Fruit fly (Drosophila melanogaster): ENCODE data around the gene nSMase.

nSMase gene

DNA sequence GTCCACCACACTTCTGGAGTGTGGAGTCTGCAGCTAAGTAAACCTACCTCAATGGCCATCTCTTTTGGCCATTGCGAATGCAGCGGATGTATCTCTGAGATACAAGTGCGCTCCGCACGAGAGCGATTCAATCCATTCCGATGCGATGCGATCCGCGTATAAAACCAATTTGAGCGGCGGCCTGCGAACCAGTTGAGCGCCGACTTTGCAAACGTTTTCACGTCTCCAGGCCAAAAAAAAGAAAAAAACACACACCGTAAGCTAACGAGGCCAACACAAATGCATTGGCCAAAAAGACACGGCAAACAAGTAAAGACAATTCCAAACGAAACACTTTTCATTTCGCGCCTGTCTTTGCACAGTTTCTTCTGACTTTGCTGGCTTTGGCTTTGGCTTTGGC is 38.7 kb downstream of the nSMase start, which contains the start of gene ckd:
Gene ckd, plus strand, starts transcription at position 189 of the 400 bp plus-strand sequence.
- TF ChIP-seq CG6276 (GFP tag; optimal IDR thresholded peaks at IDR 0.05) (no peak), CG3032 (tag; optimal IDR thresholded peaks at IDR 0.05) (no peak), topi (GFP tag; optimal IDR thresholded peaks at IDR 0.05) (no peak), Met (GFP tag; optimal IDR thresholded peaks at IDR 0.05) (no peak), vri (GFP tag; optimal IDR thresholded peaks at IDR 0.05) (no peak), achi (GFP tag; optimal IDR thresholded peaks at IDR 0.05) (no peak), salr (GFP tag; optimal IDR thresholded peaks at IDR 0.05) (no peak), CG8319 (GFP tag; optimal IDR thresholded peaks at IDR 0.05) (no peak), CG10631 (GFP tag; optimal IDR thresholded peaks at IDR 0.05) (no peak), svp (GFP tag) (no peak), CG9139 (GFP tag; optimal IDR thresholded peaks at IDR 0.05) (no peak), CG3919 (GFP tag; optimal IDR thresholded peaks at IDR 0.05) (no peak), fd59A (GFP tag; optimal IDR thresholded peaks at IDR 0.05) (no peak), CG16779 (tag; optimal IDR thresholded peaks at IDR 0.05) (no peak), Eip78C (GFP tag) (peak; percentile 62), Sox102F (GFP tag; optimal IDR thresholded peaks at IDR 0.05) (no peak), fkh (GFP tag; optimal IDR thresholded peaks at IDR 0.05) (no peak), esn (GFP tag; optimal IDR thresholded peaks at IDR 0.05) (no peak), Eip75B (GFP tag; optimal IDR thresholded peaks at IDR 0.05) (peak; percentile 56), Ets96B (tag; optimal IDR thresholded peaks at IDR 0.05) (no peak), CG7368 (GFP tag; optimal IDR thresholded peaks at IDR 0.05) (no peak), Eip93F (GFP tag; optimal IDR thresholded peaks at IDR 0.05) (no peak), Smox (GFP tag; optimal IDR thresholded peaks at IDR 0.05) (no peak), cyc (GFP tag; optimal IDR thresholded peaks at IDR 0.05) (no peak), dac (GFP tag; optimal IDR thresholded peaks at IDR 0.05) (no peak), Blimp-1 (GFP tag; optimal IDR thresholded peaks at IDR 0.05) (peak; percentile 77), CG8632 (GFP tag; optimal IDR thresholded peaks at IDR 0.05) (no peak), CG11902 (GFP tag; optimal IDR thresholded peaks at IDR 0.05) (no peak), fd85E (GFP tag; optimal IDR thresholded peaks at IDR 0.05) (no peak), CG4318 (GFP tag; optimal IDR thresholded peaks at IDR 0.05) (no peak), CG6854 (GFP tag; optimal IDR thresholded peaks at IDR 0.05) (peak; percentile 54), CG10669 (GFP tag; optimal IDR thresholded peaks at IDR 0.05) (no peak), CG6808 (GFP tag; optimal IDR thresholded peaks at IDR 0.05) (no peak), acj6 (GFP tag; optimal IDR thresholded peaks at IDR 0.05) (no peak), Hr38 (GFP tag; optimal IDR thresholded peaks at IDR 0.05) (no peak), CG8119 (GFP tag; IDR thresholded peaks at IDR 0.05) (no peak; the same call in 2 of the 3 replicates), Hr4 (GFP tag; optimal IDR thresholded peaks at IDR 0.05) (no peak), OdsH (GFP tag; optimal IDR thresholded peaks at IDR 0.05) (no peak), pdm3 (GFP tag; optimal IDR thresholded peaks at IDR 0.05) (no peak), Lpt (GFP tag; optimal IDR thresholded peaks at IDR 0.05) (peak; percentile 6), Ets21C (GFP tag; optimal IDR thresholded peaks at IDR 0.05) (no peak), CG6163 (GFP tag; IDR thresholded peaks at IDR 0.05) (no peak), Hr39 (GFP tag; optimal IDR thresholded peaks at IDR 0.05) (no peak), CG6792 (GFP tag; optimal IDR thresholded peaks at IDR 0.05) (no peak), net (GFP tag; optimal IDR thresholded peaks at IDR 0.05) (no peak), Sox14 (GFP tag; optimal IDR thresholded peaks at IDR 0.05) (no peak), Sox15 (GFP tag; optimal IDR thresholded peaks at IDR 0.05) (no peak), eg (GFP tag; IDR thresholded peaks at IDR 0.05) (0 out of 3 replicates have a peak, but pooled peaks have one; percentile 7), CG15336 (GFP tag; IDR thresholded peaks at IDR 0.05) (peak; percentile 19; the same call in 1 of the 2 replicates), CG32006 (GFP tag; optimal IDR thresholded peaks at IDR 0.05) (no peak), CG11762 (GFP tag; optimal IDR thresholded peaks at IDR 0.05; ENCODE audit: insufficient read depth) (no peak), Gug (GFP tag; IDR thresholded peaks at IDR 0.05) (no peak), CG31627 (GFP tag; optimal IDR thresholded peaks at IDR 0.05) (no peak)

All from whole organism, prepupa.